Fruit fly (Drosophila melanogaster): Measurements from ENCODE around the gene CG13049.
A peak's percentile ranks its signal among the peaks of the same experiment; 100 is the strongest.

Gene CG13049

dm6 chr3L:16231857-16232256 lies 49.9 kb downstream of the CG13049 start, which contains the start of the genes PDCD-5 and MED10:
Gene PDCD-5 (minus strand): TSS chr3L:16232038.
Gene MED10 (plus strand): TSS chr3L:16232084.
- peak; percentile 60 for TF ChIP-seq CG17801 (GFP tag; optimal IDR thresholded peaks at IDR 0.05; ENCODE audit: partially characterized antibody)
